Fruit fly (Drosophila melanogaster) whole organism, embryonic: ENCODE data around the gene CG33795.

Source experiments
- ATbp ChIP-seq: fragments of 200-800 bp; sonication (Bioruptor generic); optimal IDR thresholded peaks from 2 replicates; lab custom pipeline; 2017; ENCODE audit warnings: missing biosample characterization, mild to moderate bottlenecking, missing genetic modification characterization, missing genetic modification reagents
- CG10979 ChIP-seq: fragments of 200-800 bp; sonication (Bioruptor generic); optimal IDR thresholded peaks from 2 replicates; lab custom pipeline; 2018; ENCODE audit warnings: missing biosample characterization, mild to moderate bottlenecking, missing genetic modification characterization, moderate library complexity
- CG11504 ChIP-seq: fragments of 200-800 bp; sonication (Bioruptor generic); optimal IDR thresholded peaks from 3 replicates; lab custom pipeline; 2019; ENCODE audit warnings: missing biosample characterization, mild to moderate bottlenecking, missing genetic modification characterization, moderate library complexity
- CG13424 ChIP-seq: fragments of 200-800 bp; sonication (Bioruptor generic); optimal IDR thresholded peaks from 2 replicates; lab custom pipeline; 2019; ENCODE audit warnings: missing biosample characterization, mild to moderate bottlenecking, missing genetic modification characterization, moderate library complexity
- CG14710 ChIP-seq: fragments of 200-800 bp; sonication (Bioruptor generic); optimal IDR thresholded peaks from 3 replicates; lab custom pipeline; 2019; ENCODE audit warnings: missing biosample characterization, mild to moderate bottlenecking, missing genetic modification characterization, moderate library complexity
- CG18262 ChIP-seq: fragments of 200-800 bp; optimal IDR thresholded peaks from 3 replicates; lab custom pipeline; 2019; ENCODE audit warnings: missing biosample characterization, mild to moderate bottlenecking, missing genetic modification characterization, moderate library complexity
- CG2678 ChIP-seq: fragments of 200-800 bp; sonication (Bioruptor generic); optimal IDR thresholded peaks from 3 replicates; lab custom pipeline; 2019; ENCODE audit warnings: missing biosample characterization, mild to moderate bottlenecking, missing genetic modification characterization, moderate library complexity
- CG32772 ChIP-seq: fragments of 200-800 bp; sonication (Bioruptor generic); IDR thresholded peaks from 2 replicates; pipeline ENCODE4 v1.3.6; 2022; ENCODE audit warnings: missing biosample characterization, missing genetic modification characterization
- CG34422 ChIP-seq: fragments of 200-800 bp; sonication (Bioruptor generic); IDR thresholded peaks from 3 replicates; pipeline ENCODE4 v1.3.6; 2022; ENCODE audit warnings: missing biosample characterization, missing genetic modification characterization
- CG3847 ChIP-seq: fragments of 200-800 bp; sonication (Bioruptor generic); IDR thresholded peaks from 2 replicates; pipeline ENCODE4 v1.3.6; 2022; ENCODE audit warnings: missing biosample characterization, missing genetic modification characterization
- CG4328 ChIP-seq: fragments of 200-800 bp; sonication (Bioruptor generic); optimal IDR thresholded peaks from 3 replicates; lab custom pipeline; 2017; ENCODE audit warnings: missing biosample characterization, missing genetic modification reagents, missing genetic modification characterization
- CG4360 ChIP-seq: fragments of 200-800 bp; sonication (Bioruptor generic); IDR thresholded peaks from 2 replicates; pipeline ENCODE4 v1.3.6; 2022; ENCODE audit warnings: missing biosample characterization, missing genetic modification characterization
- CG4854 ChIP-seq: fragments of 200-800 bp; sonication (Bioruptor generic); optimal IDR thresholded peaks from 2 replicates; lab custom pipeline; 2016; ENCODE audit warnings: missing biosample characterization, missing genetic modification characterization, inconsistent platforms
- CG6791 ChIP-seq: fragments of 200-800 bp; sonication (Bioruptor generic); IDR thresholded peaks from 3 replicates; pipeline ENCODE4 v1.3.6; 2022; ENCODE audit warnings: missing biosample characterization, missing genetic modification characterization; ENCODE audit not compliant: partially characterized antibody
- CG6854 ChIP-seq: fragments of 200-800 bp; sonication (Bioruptor generic); optimal IDR thresholded peaks from 3 replicates; lab custom pipeline; 2017; ENCODE audit warnings: missing biosample characterization, mild to moderate bottlenecking, missing genetic modification characterization
- CG7839 ChIP-seq: fragments of 200-800 bp; sonication (Bioruptor generic); optimal IDR thresholded peaks from 3 replicates; lab custom pipeline; 2018; ENCODE audit warnings: missing biosample characterization, mild to moderate bottlenecking, missing genetic modification characterization, moderate library complexity
- CG8924 ChIP-seq: fragments of 200-800 bp; optimal IDR thresholded peaks from 3 replicates; lab custom pipeline; 2019; ENCODE audit warnings: missing biosample characterization, mild to moderate bottlenecking, missing genetic modification characterization, moderate library complexity
- CkIIα-i1 ChIP-seq: fragments of 200-800 bp; sonication (Bioruptor generic); IDR thresholded peaks from 2 replicates; pipeline ENCODE4 v1.3.6; 2022; ENCODE audit warnings: missing biosample characterization, missing genetic modification characterization
- Dip2 ChIP-seq: fragments of 200-800 bp; sonication (Bioruptor generic); IDR thresholded peaks from 2 replicates; pipeline ENCODE4 v1.3.6; 2022; ENCODE audit warnings: missing biosample characterization, missing genetic modification characterization
- MESR4 ChIP-seq: fragments of 200-800 bp; sonication (Bioruptor generic); optimal IDR thresholded peaks from 2 replicates; lab custom pipeline; 2018; ENCODE audit warnings: missing biosample characterization, mild to moderate bottlenecking, missing genetic modification characterization, moderate library complexity
- Med ChIP-seq: fragments of 200-800 bp; sonication (Bioruptor generic); peaks from one replicate; lab custom pipeline; 2016; ENCODE audit warnings: missing biosample characterization, missing genetic modification characterization, mild to moderate bottlenecking, inconsistent platforms, moderate library complexity
- Mrtf ChIP-seq: fragments of 200-800 bp; sonication (Bioruptor generic); IDR thresholded peaks from 3 replicates; pipeline ENCODE4 v1.3.6; 2022; ENCODE audit warnings: missing biosample characterization, missing genetic modification characterization
- Scr ChIP-seq: fragments of 200-800 bp; sonication (Bioruptor generic); IDR thresholded peaks from 2 replicates; pipeline ENCODE4 v1.3.6; 2022; ENCODE audit warnings: missing biosample characterization, missing genetic modification characterization; ENCODE audit not compliant: partially characterized antibody
- Sox100B ChIP-seq: fragments of 200-800 bp; sonication (Bioruptor generic); optimal IDR thresholded peaks from 3 replicates; lab custom pipeline; 2018; ENCODE audit warnings: missing biosample characterization, mild to moderate bottlenecking, missing genetic modification characterization
- Spps ChIP-seq: fragments of 200-800 bp; sonication (Bioruptor generic); optimal IDR thresholded peaks from 2 replicates; lab custom pipeline; 2018; ENCODE audit warnings: missing biosample characterization, mild to moderate bottlenecking, missing genetic modification characterization
- Xbp1 ChIP-seq: fragments of 200-800 bp; sonication (Bioruptor generic); optimal IDR thresholded peaks from 3 replicates; lab custom pipeline; 2016; ENCODE audit warnings: missing biosample characterization, mild to moderate bottlenecking, missing genetic modification characterization
- Xrp1 ChIP-seq: fragments of 200-800 bp; sonication (Bioruptor generic); IDR thresholded peaks from 2 replicates; pipeline ENCODE4 v1.3.6; 2022; ENCODE audit warnings: missing biosample characterization, missing genetic modification characterization
- bcd ChIP-seq: fragments of 200-800 bp; sonication (Bioruptor generic); optimal IDR thresholded peaks from 2 replicates; lab custom pipeline; 2017; ENCODE audit warnings: missing biosample characterization, mild to moderate bottlenecking, missing genetic modification characterization
- bowl ChIP-seq: fragments of 200-800 bp; sonication (Bioruptor generic); IDR thresholded peaks from 2 replicates; pipeline ENCODE4 v1.3.6; 2022; ENCODE audit warnings: missing biosample characterization, missing genetic modification characterization
- btn ChIP-seq: fragments of 200-800 bp; sonication (Bioruptor generic); optimal IDR thresholded peaks from 2 replicates; lab custom pipeline; 2016; ENCODE audit warnings: missing biosample characterization, missing genetic modification characterization
- corto ChIP-seq: fragments of 200-800 bp; sonication (Bioruptor generic); optimal IDR thresholded peaks from 2 replicates; lab custom pipeline; 2016; ENCODE audit warnings: missing biosample characterization, mild to moderate bottlenecking, missing genetic modification characterization, moderate library complexity
- dan ChIP-seq: fragments of 200-800 bp; sonication (Bioruptor generic); IDR thresholded peaks from 2 replicates; pipeline ENCODE4 v1.3.6; 2022; ENCODE audit warnings: missing biosample characterization, missing genetic modification characterization
- dm ChIP-seq: fragments of 200-800 bp; sonication (Bioruptor generic); optimal IDR thresholded peaks from 3 replicates; lab custom pipeline; 2016; ENCODE audit warnings: missing biosample characterization, missing genetic modification characterization
- dmrt99B ChIP-seq: fragments of 200-800 bp; sonication (Bioruptor generic); optimal IDR thresholded peaks from 2 replicates; lab custom pipeline; 2018; ENCODE audit warnings: missing biosample characterization, mild to moderate bottlenecking, missing genetic modification characterization, moderate library complexity
- ems ChIP-seq: fragments of 200-800 bp; sonication (Bioruptor generic); optimal IDR thresholded peaks from 3 replicates; lab custom pipeline; 2016; ENCODE audit warnings: missing biosample characterization, missing genetic modification characterization
- fd64A ChIP-seq: fragments of 200-800 bp; sonication (Bioruptor generic); optimal IDR thresholded peaks from 3 replicates; lab custom pipeline; 2018; ENCODE audit warnings: missing biosample characterization, mild to moderate bottlenecking, missing genetic modification characterization
- fu2 ChIP-seq: fragments of 200-800 bp; sonication (Bioruptor generic); optimal IDR thresholded peaks from 2 replicates; lab custom pipeline; 2016; ENCODE audit warnings: missing biosample characterization, missing genetic modification characterization
- gce ChIP-seq: fragments of 200-800 bp; sonication (Bioruptor generic); IDR thresholded peaks from 3 replicates; pipeline ENCODE4 v1.3.6; 2022; ENCODE audit warnings: missing biosample characterization, missing genetic modification characterization
- lbe ChIP-seq: fragments of 200-800 bp; sonication (Bioruptor generic); optimal IDR thresholded peaks from 2 replicates; lab custom pipeline; 2016; ENCODE audit warnings: missing biosample characterization, mild to moderate bottlenecking, missing genetic modification characterization
- luna ChIP-seq: fragments of 200-800 bp; sonication (Bioruptor generic); optimal IDR thresholded peaks from 2 replicates; lab custom pipeline; 2016; ENCODE audit warnings: missing biosample characterization, missing genetic modification characterization
- maf-S ChIP-seq: fragments of 200-800 bp; sonication (Bioruptor generic); optimal IDR thresholded peaks from 2 replicates; lab custom pipeline; 2016; ENCODE audit warnings: missing biosample characterization, missing genetic modification characterization
- mirr ChIP-seq: fragments of 200-800 bp; sonication (Bioruptor generic); optimal IDR thresholded peaks from 3 replicates; lab custom pipeline; 2018; ENCODE audit warnings: missing biosample characterization, mild to moderate bottlenecking, missing genetic modification characterization
- nmo ChIP-seq: fragments of 200-800 bp; sonication (Bioruptor generic); optimal IDR thresholded peaks from 2 replicates; lab custom pipeline; 2018; ENCODE audit warnings: missing biosample characterization, mild to moderate bottlenecking, missing genetic modification characterization, moderate library complexity
- phol ChIP-seq: fragments of 200-800 bp; sonication (Bioruptor generic); optimal IDR thresholded peaks from 3 replicates; lab custom pipeline; 2018; ENCODE audit warnings: missing biosample characterization, mild to moderate bottlenecking, missing genetic modification characterization, moderate library complexity
- ranshi ChIP-seq: fragments of 200-800 bp; sonication (Bioruptor generic); IDR thresholded peaks from 2 replicates; pipeline ENCODE4 v1.3.6; 2022; ENCODE audit warnings: missing biosample characterization, missing genetic modification characterization
- sens ChIP-seq: fragments of 200-800 bp; sonication (Bioruptor generic); peaks from one replicate; lab custom pipeline; 2016; ENCODE audit warnings: missing biosample characterization, missing genetic modification characterization
- so ChIP-seq: fragments of 200-800 bp; sonication (Bioruptor generic); IDR thresholded peaks from 3 replicates; pipeline ENCODE4 v1.3.6; 2022; ENCODE audit warnings: missing biosample characterization, missing genetic modification characterization
- sob ChIP-seq: fragments of 200-800 bp; sonication (Bioruptor generic); IDR thresholded peaks from 2 replicates; pipeline ENCODE4 v1.3.6; 2022; ENCODE audit warnings: missing biosample characterization, missing genetic modification characterization
- stc ChIP-seq: fragments of 200-800 bp; sonication (Bioruptor generic); IDR thresholded peaks from 2 replicates; pipeline ENCODE4 v1.3.6; 2022; ENCODE audit warnings: missing biosample characterization, missing genetic modification characterization
- stwl ChIP-seq: fragments of 200-800 bp; sonication (Bioruptor generic); optimal IDR thresholded peaks from 3 replicates; lab custom pipeline; 2018; ENCODE audit warnings: missing biosample characterization, mild to moderate bottlenecking, missing genetic modification characterization, moderate library complexity
- toy ChIP-seq: fragments of 200-800 bp; sonication (Bioruptor generic); IDR thresholded peaks from 2 replicates; pipeline ENCODE4 v1.3.6; 2022; ENCODE audit warnings: missing biosample characterization, missing genetic modification characterization
- zfh1 ChIP-seq: fragments of 200-800 bp; sonication (Bioruptor generic); IDR thresholded peaks from 3 replicates; pipeline ENCODE4 v1.3.6; 2022; ENCODE audit warnings: missing biosample characterization, missing genetic modification characterization

The CG33795 gene

dm6 chr3L:16181330-16181830 is 10.2 kb upstream of the CG33795 start (continued):
- TF ChIP-seq nmo (GFP tag; lab: Kevin White, UChicago) (peak; percentile 75), zfh1 (peak; percentile 46; the same call in 1 of the 3 replicates), bcd (GFP tag; lab: Kevin White, UChicago) (peak; percentile 15), CG2678 (tag; lab: Kevin White, UChicago) (peak; percentile 42), Mrtf (GFP tag; lab: Robert Waterston, UW) (no peak), CG11504 (tag; lab: Kevin White, UChicago) (peak; percentile 42), stwl (peak; percentile 8), CkIIα-i1 (no peak), fu2 (GFP tag; lab: Kevin White, UChicago) (no peak), CG14710 (peak; percentile 30), CG32772 (GFP tag; lab: Robert Waterston, UW) (0 out of 2 replicates have a peak, but pooled peaks have one; percentile 20), phol (peak; percentile 74), maf-S (GFP tag; lab: Kevin White, UChicago) (no peak), CG10979 (peak; percentile 64), CG7839 (peak; percentile 66), CG13424 (tag; lab: Kevin White, UChicago) (no peak), Sox100B (GFP tag; lab: Kevin White, UChicago) (peak; percentile 24), dmrt99B (peak; percentile 53), Xrp1 (peak; percentile 56; the same call in 1 of the 2 replicates), corto (GFP tag; lab: Kevin White, UChicago) (peak; percentile 55), CG4328 (GFP tag; lab: Kevin White, UChicago) (no peak), Spps (peak; percentile 18), MESR4 (GFP tag; lab: Kevin White, UChicago) (no peak), Med (GFP tag; lab: Kevin White, UChicago) (peak; percentile 15), CG18262 (tag; lab: Kevin White, UChicago) (peak; percentile 13), CG34422 (GFP tag; lab: Robert Waterston, UW) (no peak), ranshi (GFP tag; lab: Robert Waterston, UW) (peak; percentile 31; the same call in 1 of the 2 replicates), sens (peak; percentile 80), lbe (GFP tag; lab: Kevin White, UChicago) (peak; percentile 0)

- TF ChIP-seq toy (no peak), Mrtf (GFP tag; lab: Robert Waterston, UW) (no peak), btn (GFP tag; lab: Kevin White, UChicago) (no peak), CG4854 (GFP tag; lab: Kevin White, UChicago) (no peak), Med (GFP tag; lab: Kevin White, UChicago) (peak; percentile 67), Scr (GFP tag; lab: Robert Waterston, UW) (no peak), Xbp1 (GFP tag; lab: Kevin White, UChicago) (no peak), bowl (no peak), sob (no peak), stwl (peak; percentile 0), CG8924 (tag; lab: Kevin White, UChicago) (no peak), so (no peak), stc (GFP tag; lab: Robert Waterston, UW) (no peak), ATbp (GFP tag; lab: Kevin White, UChicago) (peak; percentile 15), fd64A (GFP tag; lab: Kevin White, UChicago) (no peak), ems (no peak), CG3847 (GFP tag; lab: Robert Waterston, UW) (no peak), Dip2 (GFP tag; lab: Robert Waterston, UW) (no peak), CG4360 (GFP tag; lab: Robert Waterston, UW) (peak; percentile 97), dan (GFP tag; lab: Robert Waterston, UW) (no peak), dm (GFP tag; lab: Kevin White, UChicago) (no peak), mirr (GFP tag; lab: Kevin White, UChicago) (no peak), CG6791 (GFP tag; lab: Robert Waterston, UW) (no peak), CG6854 (GFP tag; lab: Kevin White, UChicago) (no peak), gce (GFP tag; lab: Robert Waterston, UW) (no peak), luna (GFP tag; lab: Kevin White, UChicago) (no peak)
Measured at dm6 chr3L:16178433-16178832, 7.3 kb upstream of the CG33795 start.
